Worm (Caenorhabditis elegans): ENCODE data around the gene frpr-15.

- no peak for TF ChIP-seq elt-1 (tag; optimal IDR thresholded peaks at IDR 0.05; ENCODE audit: borderline replicate concordance, insufficient read depth)
- no peak for TF ChIP-seq mep-1 (tag; optimal IDR thresholded peaks at IDR 0.05)
- no peak for TF ChIP-seq lsy-2 (tag; optimal IDR thresholded peaks at IDR 0.05)
- TF ChIP-seq flh-1 (GFP tag; optimal IDR thresholded peaks at IDR 0.05): no peak
Measured at ce11 chrV:12701613-12702012, 21.7 kb downstream of the frpr-15 start.

All from whole organism, mixed stage, embryonic.